Worm (Caenorhabditis elegans) whole organism, L4 larva: ENCODE measurements around the gene ZC455.1.

ENCODE experiments used
- daf-8 ChIP-seq: fragments of 200-800 bp; sonication (Bioruptor generic); IDR thresholded peaks from 2 replicates; pipeline ENCODE4 v1.3.6; 2022; ENCODE audit warnings: missing genetic modification characterization, missing compliant biosample characterization
- nhr-11 ChIP-seq: fragments of 150-350 bp; optimal IDR thresholded peaks from 2 replicates; lab custom pipeline; 2014; ENCODE audit warnings: missing biosample characterization, missing genetic modification characterization
- nhr-25 ChIP-seq: sonication (generic microtip); optimal IDR thresholded peaks from 2 replicates; lab custom pipeline; 2017; ENCODE audit warnings: missing genetic modification characterization, mild to moderate bottlenecking, missing compliant biosample characterization, antibody characterized with exemption, moderate library complexity, borderline replicate concordance; ENCODE audit not compliant: insufficient read depth
- snpc-4 ChIP-seq: fragments of 150-350 bp; optimal IDR thresholded peaks from 2 replicates; lab custom pipeline; 2014; ENCODE audit warnings: missing biosample characterization, missing genetic modification characterization
- unc-62 ChIP-seq, 3 experiments: fragments of 150-350 bp in 1 of 3; sonication (generic microtip); optimal IDR thresholded peaks in 2 of 3; peaks in 1 of 3; 1 replicate in 1 of 3; 2 replicates in 2 of 3; lab custom pipeline; 2014 to 2017; ENCODE audit warnings: missing biosample characterization in 3 of 3, missing genetic modification characterization in 3 of 3, missing genetic modification reagents in 3 of 3, missing genotype in 1 of 3

DNA sequence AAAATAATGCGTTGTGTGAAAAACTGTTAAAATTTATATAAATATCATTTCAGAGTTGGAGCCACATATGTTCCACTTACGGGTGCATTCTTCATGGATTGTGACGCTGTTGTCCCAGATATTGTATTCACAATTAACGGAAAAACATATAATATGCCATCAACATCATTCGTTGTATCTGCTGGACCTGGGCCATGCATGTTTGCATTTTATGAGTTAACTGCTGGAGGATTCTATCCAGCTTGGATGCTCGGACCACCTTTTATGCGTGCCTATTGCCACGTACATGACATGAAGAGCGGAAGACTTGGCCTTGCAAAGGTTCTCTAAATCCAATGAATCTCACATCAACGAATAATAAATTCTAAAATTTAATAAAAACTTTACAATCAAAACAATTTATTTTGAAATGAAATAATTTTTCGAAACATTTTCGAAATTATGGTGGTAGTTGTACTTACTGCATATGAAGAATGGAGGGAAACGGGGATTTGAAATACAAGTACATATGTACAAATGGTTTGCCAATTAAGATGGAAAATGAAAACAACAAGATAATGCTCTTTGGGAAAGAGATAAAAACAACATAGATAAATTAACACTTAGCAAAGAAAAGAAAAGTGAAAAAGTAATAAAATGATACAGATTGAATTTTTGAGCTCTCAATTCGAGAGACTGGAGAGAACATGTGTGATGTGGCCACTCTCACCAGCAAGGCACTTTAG is 29.4 kb upstream of the ZC455.1 start:
- no peak for TF ChIP-seq nhr-11 (tag; lab: Kevin White, UChicago)
- TF ChIP-seq daf-8, result no peak
- no peak for TF ChIP-seq unc-62 (GFP tag; optimal IDR thresholded peaks at IDR 0.05 in 1 of 2; lab: Kevin White, UChicago)
- TF ChIP-seq unc-62 (tag; optimal IDR thresholded peaks at IDR 0.05; lab: Kevin White, UChicago), result no peak
- TF ChIP-seq snpc-4, result no peak
- no peak for TF ChIP-seq nhr-25 (tag; lab: Kevin White, UChicago)
